Worm (Caenorhabditis elegans) whole organism, L3 larva: Measurements from ENCODE around the gene pccb-1.

Experiments
- ZK546.5 ChIP-seq: sonication (generic microtip); optimal IDR thresholded peaks from 2 replicates; lab custom pipeline; 2017; ENCODE audit warnings: missing biosample characterization, missing genetic modification characterization
- aly-2 ChIP-seq: fragments of 150-350 bp; optimal IDR thresholded peaks from 2 replicates; lab custom pipeline; 2014; ENCODE audit warnings: missing biosample characterization, missing genetic modification characterization
- ama-1 ChIP-seq: fragments of 150-350 bp; optimal IDR thresholded peaks from 2 replicates; lab custom pipeline; 2018
- fkh-2 ChIP-seq: fragments of 150-350 bp; optimal IDR thresholded peaks from 2 replicates; lab custom pipeline; 2014; ENCODE audit warnings: missing biosample characterization, missing genetic modification reagents, missing genetic modification characterization
- fos-1 ChIP-seq: fragments of 150-350 bp; optimal IDR thresholded peaks from 2 replicates; lab custom pipeline; 2014; ENCODE audit warnings: missing biosample characterization, missing genetic modification characterization
- lin-15B ChIP-seq: fragments of 150-350 bp; optimal IDR thresholded peaks from 2 replicates; lab custom pipeline; 2014; ENCODE audit warnings: missing biosample characterization, missing genetic modification characterization
- pha-4 ChIP-seq: fragments of 150-350 bp; optimal IDR thresholded peaks from 2 replicates; lab custom pipeline; 2014; ENCODE audit warnings: missing biosample characterization, missing genetic modification reagents, missing genetic modification characterization
- pqm-1 ChIP-seq: fragments of 150-350 bp; optimal IDR thresholded peaks from 2 replicates; lab custom pipeline; 2017; ENCODE audit warnings: missing biosample characterization, missing genetic modification characterization, inconsistent platforms
- skn-1 ChIP-seq: fragments of 150-350 bp; optimal IDR thresholded peaks from 2 replicates; lab custom pipeline; 2014; ENCODE audit warnings: missing biosample characterization, missing genetic modification characterization
- snpc-4 ChIP-seq: fragments of 150-350 bp; optimal IDR thresholded peaks from 2 replicates; lab custom pipeline; 2014; ENCODE audit warnings: missing biosample characterization, missing genetic modification characterization
- tbx-2 ChIP-seq: sonication (generic microtip); optimal IDR thresholded peaks from 2 replicates; lab custom pipeline; 2016; ENCODE audit warnings: mild to moderate bottlenecking, missing genetic modification characterization, missing compliant biosample characterization
- unc-39 ChIP-seq: sonication (generic microtip); optimal IDR thresholded peaks from 4 replicates; lab custom pipeline; 2017; ENCODE audit warnings: missing biosample characterization, missing genetic modification characterization
- unc-62 ChIP-seq: fragments of 150-350 bp; sonication (generic microtip); optimal IDR thresholded peaks from 4 replicates; lab custom pipeline; 2014; ENCODE audit warnings: missing biosample characterization, missing genetic modification reagents, missing genetic modification characterization

DNA sequence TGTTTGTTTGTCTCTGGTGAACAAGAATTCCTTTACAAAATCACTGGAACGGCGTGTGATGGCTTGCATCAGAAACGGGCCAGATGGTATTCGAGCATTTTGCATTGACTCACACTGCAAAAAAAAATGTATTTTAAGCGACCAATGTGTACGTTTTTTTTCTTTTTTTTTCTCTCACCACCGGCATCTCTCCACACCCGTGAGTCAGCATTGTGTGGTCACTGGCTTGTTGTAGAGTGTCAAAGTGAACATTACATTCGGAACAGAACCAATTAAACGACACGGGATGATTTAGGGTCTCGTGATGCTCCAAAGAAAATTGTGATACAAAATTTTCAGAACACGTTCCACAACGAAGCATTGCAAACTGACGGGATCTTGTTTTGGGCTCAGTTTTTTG is 12.2 kb downstream of the pccb-1 start:
- TF ChIP-seq skn-1 (tag; lab: Kevin White, UChicago) (no peak), unc-62 (no peak), tbx-2 (tag; lab: Kevin White, UChicago) (no peak), lin-15B (no peak), fkh-2 (no peak), pha-4 (peak; percentile 66), pqm-1 (tag; lab: Kevin White, UChicago) (no peak), fos-1 (tag; lab: Kevin White, UChicago) (no peak), snpc-4 (tag; lab: Kevin White, UChicago) (no peak), ZK546.5 (no peak), ama-1 (lab: Kevin White, UChicago) (no peak), aly-2 (tag; lab: Kevin White, UChicago) (no peak), unc-39 (tag; lab: Kevin White, UChicago) (no peak)
